Worm (Caenorhabditis elegans): ENCODE data around the gene C01G10.15.
"Not testable (repeated sequence)": the region's sequence is repeated elsewhere in the genome, so short reads cannot be mapped to it uniquely, and the experiment has no call there.

C01G10.15 gene

ce11 chrV:15111660-15112059 is 24.6 kb upstream of the C01G10.15 start, which contains the start of gene T01G5.7:
Gene T01G5.7, plus strand, starts transcription at chrV:15111960.
- TF ChIP-seq flt-1 (GFP tag; IDR thresholded peaks at IDR 0.05) (no peak), T22C8.4 (GFP tag; IDR thresholded peaks at IDR 0.05) (no peak), med-1 (GFP tag; optimal IDR thresholded peaks at IDR 0.05; ENCODE audit: insufficient read depth) (no peak), cog-1 (tag; optimal IDR thresholded peaks at IDR 0.05) (no peak), ref-1 (GFP tag; conservative IDR thresholded peaks at IDR 0.05) (no peak), ztf-23 (GFP tag; IDR thresholded peaks at IDR 0.05) (no peak), tab-1 (GFP tag; IDR thresholded peaks at IDR 0.05) (no peak), ztf-29 (GFP tag; IDR thresholded peaks at IDR 0.05) (no peak), klf-2 (GFP tag; conservative IDR thresholded peaks at IDR 0.05) (no peak)

- TF ChIP-seq tab-1 (GFP tag; IDR thresholded peaks at IDR 0.05) = no peak
- TF ChIP-seq T22C8.4 (GFP tag; IDR thresholded peaks at IDR 0.05) = no peak
- no peak for TF ChIP-seq flt-1 (GFP tag; IDR thresholded peaks at IDR 0.05)
- TF ChIP-seq med-1 (GFP tag; optimal IDR thresholded peaks at IDR 0.05; ENCODE audit: insufficient read depth) = no peak
- no peak for TF ChIP-seq ztf-29 (GFP tag; IDR thresholded peaks at IDR 0.05)
- TF ChIP-seq klf-2 (GFP tag; conservative IDR thresholded peaks at IDR 0.05) = no peak
- TF ChIP-seq ref-1 (GFP tag; conservative IDR thresholded peaks at IDR 0.05) = no peak
- no peak for TF ChIP-seq cog-1 (tag; optimal IDR thresholded peaks at IDR 0.05)
- TF ChIP-seq ztf-23 (GFP tag; IDR thresholded peaks at IDR 0.05) = no peak
Observed at ce11 chrV:15109260-15109659, 22.2 kb upstream of the C01G10.15 start, which contains the start of gene Y75B12A.2. Gene Y75B12A.2, plus strand, starts transcription at chrV:15109560.

ce11 chrV:15105893-15106598 is 18.9 kb upstream of the C01G10.15 start, which contains the start of gene C01G10.14:
Gene C01G10.14, minus strand, starts transcription at chrV:15105943.
- TF ChIP-seq ztf-29, flt-1, tab-1 (GFP tag; IDR thresholded peaks at IDR 0.05): not testable (repeated sequence)

ce11 chrV:15099447-15099846 is 12.3 kb upstream of the C01G10.15 start, which contains the start of gene C01G10.1:
Gene C01G10.1, plus strand, starts transcription at chrV:15099747.
- no peak for TF ChIP-seq tab-1 (GFP tag; IDR thresholded peaks at IDR 0.05)

ce11 chrV:15094749-15095148 is 7.6 kb upstream of the C01G10.15 start, which contains the start of gene srx-78:
Gene srx-78, plus strand, starts transcription at chrV:15095049.
- no peak for TF ChIP-seq ztf-23 (GFP tag; IDR thresholded peaks at IDR 0.05)
- TF ChIP-seq tab-1 (GFP tag; IDR thresholded peaks at IDR 0.05) = no peak
- no peak for TF ChIP-seq flt-1 (GFP tag; IDR thresholded peaks at IDR 0.05)
- TF ChIP-seq cog-1 (tag; optimal IDR thresholded peaks at IDR 0.05) = no peak
- no peak for TF ChIP-seq ref-1 (GFP tag; conservative IDR thresholded peaks at IDR 0.05)
- TF ChIP-seq klf-2 (GFP tag; conservative IDR thresholded peaks at IDR 0.05) = no peak
- no peak for TF ChIP-seq ztf-29 (GFP tag; IDR thresholded peaks at IDR 0.05)
- no peak for TF ChIP-seq med-1 (GFP tag; optimal IDR thresholded peaks at IDR 0.05; ENCODE audit: insufficient read depth)
- no peak for TF ChIP-seq T22C8.4 (GFP tag; IDR thresholded peaks at IDR 0.05)

ce11 chrV:15092666-15093065 is 5.6 kb upstream of the C01G10.15 start, which contains the start of gene txt-12:
Gene txt-12, plus strand, starts transcription at chrV:15092966.
- no peak for TF ChIP-seq T22C8.4 (GFP tag; IDR thresholded peaks at IDR 0.05)
- no peak for TF ChIP-seq ztf-23 (GFP tag; IDR thresholded peaks at IDR 0.05)
- no peak for TF ChIP-seq klf-2 (GFP tag; conservative IDR thresholded peaks at IDR 0.05)
- TF ChIP-seq tab-1 (GFP tag; IDR thresholded peaks at IDR 0.05) = no peak
- TF ChIP-seq ztf-29 (GFP tag; IDR thresholded peaks at IDR 0.05) = no peak
- no peak for TF ChIP-seq cog-1 (tag; optimal IDR thresholded peaks at IDR 0.05)
- TF ChIP-seq ref-1 (GFP tag; conservative IDR thresholded peaks at IDR 0.05) = no peak
- no peak for TF ChIP-seq flt-1 (GFP tag; IDR thresholded peaks at IDR 0.05)
- TF ChIP-seq med-1 (GFP tag; optimal IDR thresholded peaks at IDR 0.05; ENCODE audit: insufficient read depth) = no peak

ce11 chrV:15090457-15090856 is 3.4 kb upstream of the C01G10.15 start, which contains the start of gene C01G10.17:
Gene C01G10.17, plus strand, starts transcription at chrV:15090757.
- no peak for TF ChIP-seq T22C8.4 (GFP tag; IDR thresholded peaks at IDR 0.05)
- no peak for TF ChIP-seq flt-1 (GFP tag; IDR thresholded peaks at IDR 0.05)
- no peak for TF ChIP-seq ztf-23 (GFP tag; IDR thresholded peaks at IDR 0.05)

- TF ChIP-seq ztf-29 (GFP tag; IDR thresholded peaks at IDR 0.05) (no peak), ztf-23 (GFP tag; IDR thresholded peaks at IDR 0.05) (no peak), flt-1 (GFP tag; IDR thresholded peaks at IDR 0.05) (no peak), med-1 (GFP tag; optimal IDR thresholded peaks at IDR 0.05; ENCODE audit: insufficient read depth) (no peak), klf-2 (GFP tag; conservative IDR thresholded peaks at IDR 0.05) (no peak), cog-1 (tag; optimal IDR thresholded peaks at IDR 0.05) (no peak), T22C8.4 (GFP tag; IDR thresholded peaks at IDR 0.05) (no peak)
Observed at ce11 chrV:15089438-15089837, 2.3 kb upstream of the C01G10.15 start, which contains the start of the genes C01G10.5 and C01G10.4. Gene C01G10.5, minus strand, starts transcription at chrV:15089538. Gene C01G10.4, plus strand, starts transcription at chrV:15089740.

- TF ChIP-seq ref-1 (GFP tag; conservative IDR thresholded peaks at IDR 0.05) (no peak), med-1 (GFP tag; optimal IDR thresholded peaks at IDR 0.05; ENCODE audit: insufficient read depth) (no peak), ztf-23 (GFP tag; IDR thresholded peaks at IDR 0.05) (no peak), T22C8.4 (GFP tag; IDR thresholded peaks at IDR 0.05) (no peak), cog-1 (tag; optimal IDR thresholded peaks at IDR 0.05) (no peak)
Observed at ce11 chrV:15088613-15089012, 1.5 kb upstream of the C01G10.15 start, which contains the start of gene C01G10.18. Gene C01G10.18, minus strand, starts transcription at chrV:15088713.

- no peak for TF ChIP-seq T22C8.4 (GFP tag; IDR thresholded peaks at IDR 0.05)
- TF ChIP-seq klf-2 (GFP tag; conservative IDR thresholded peaks at IDR 0.05) = no peak
- peak; percentile 89 for TF ChIP-seq ztf-23 (GFP tag; IDR thresholded peaks at IDR 0.05)
- TF ChIP-seq med-1 (GFP tag; optimal IDR thresholded peaks at IDR 0.05; ENCODE audit: insufficient read depth) = no peak
- no peak for TF ChIP-seq ztf-29 (GFP tag; IDR thresholded peaks at IDR 0.05)
- peak; percentile 83 for TF ChIP-seq cog-1 (tag; optimal IDR thresholded peaks at IDR 0.05)
- TF ChIP-seq ref-1 (GFP tag; conservative IDR thresholded peaks at IDR 0.05) = no peak
- TF ChIP-seq flt-1 (GFP tag; IDR thresholded peaks at IDR 0.05) = peak; percentile 77
- no peak for TF ChIP-seq tab-1 (GFP tag; IDR thresholded peaks at IDR 0.05)
Observed at ce11 chrV:15085335-15085800, 1.7 kb downstream of the C01G10.15 start, which contains the start of the genes ahsa-1 and C01G10.7. Gene ahsa-1, minus strand, starts transcription at chrV:15085385. Gene C01G10.7, plus strand, starts transcription at chrV:15085747.
